Fruit fly (Drosophila melanogaster) whole organism, embryonic: ENCODE data around the gene WDY.
"Not testable (repeated sequence)": the region's sequence is repeated elsewhere in the genome, so short reads cannot be mapped to it uniquely, and the experiment has no call there.

Experiments used
- Atf3 ChIP-seq: fragments of 200-800 bp; sonication (Bioruptor generic); optimal IDR thresholded peaks from 3 replicates; lab custom pipeline; 2016; ENCODE audit warnings: missing biosample characterization, missing genetic modification characterization
- CG12769 ChIP-seq: fragments of 200-800 bp; sonication (Bioruptor generic); optimal IDR thresholded peaks from 2 replicates; lab custom pipeline; 2019; ENCODE audit warnings: missing biosample characterization, mild to moderate bottlenecking, missing genetic modification characterization, moderate library complexity
- CG6813 ChIP-seq: fragments of 200-800 bp; sonication (Bioruptor generic); optimal IDR thresholded peaks from 2 replicates; lab custom pipeline; 2017; ENCODE audit warnings: missing biosample characterization, missing genetic modification characterization, mild to moderate bottlenecking, moderate library complexity, missing genetic modification reagents
- Oli ChIP-seq: fragments of 200-800 bp; sonication (Bioruptor generic); optimal IDR thresholded peaks from 2 replicates; lab custom pipeline; 2018; ENCODE audit warnings: missing biosample characterization, mild to moderate bottlenecking, missing genetic modification characterization, moderate library complexity
- gt ChIP-seq: fragments of 200-800 bp; sonication (Bioruptor generic); IDR thresholded peaks from 2 replicates; pipeline ENCODE4 v1.3.6; 2022; ENCODE audit warnings: missing biosample characterization, missing genetic modification characterization
- insv ChIP-seq, 2 experiments: fragments of 200-800 bp; sonication (Bioruptor generic); optimal IDR thresholded peaks; 3 replicates each; lab custom pipeline; 2016 to 2018; ENCODE audit warnings: missing biosample characterization in 2 of 2, missing genetic modification characterization in 2 of 2
- maf-S ChIP-seq: fragments of 200-800 bp; sonication (Bioruptor generic); optimal IDR thresholded peaks from 2 replicates; lab custom pipeline; 2016; ENCODE audit warnings: missing biosample characterization, missing genetic modification characterization
- nom ChIP-seq: fragments of 200-800 bp; sonication (Bioruptor generic); optimal IDR thresholded peaks from 2 replicates; lab custom pipeline; 2017; ENCODE audit warnings: missing biosample characterization, missing genetic modification characterization, mild to moderate bottlenecking, moderate library complexity, missing genetic modification reagents

DNA sequence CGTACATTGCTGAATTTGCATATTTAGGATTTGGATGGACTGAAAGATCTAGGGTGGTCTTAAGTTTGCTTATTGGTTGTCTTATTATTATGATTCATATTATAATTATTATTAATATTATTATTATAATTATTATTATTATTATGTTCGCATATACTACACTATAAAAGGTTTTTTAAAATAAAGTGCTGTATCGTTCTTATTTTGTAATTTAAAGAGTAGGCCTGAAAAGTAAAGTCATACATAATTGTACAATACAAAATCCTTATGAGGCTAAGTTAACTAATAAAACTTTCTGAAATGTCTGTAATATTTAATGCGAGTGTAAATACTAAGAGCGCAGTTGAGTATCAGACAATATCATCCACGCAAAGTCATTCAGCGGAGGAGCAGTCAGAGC lies at the start of gene WDY:
- not testable (repeated sequence) for TF ChIP-seq CG12769; CG6813 (GFP tag; lab: Kevin White, UChicago); Atf3 (GFP tag; lab: Kevin White, UChicago); Oli (tag; lab: Kevin White, UChicago); insv (GFP tag; optimal IDR thresholded peaks at IDR 0.05; lab: Kevin White, UChicago); nom (GFP tag; lab: Kevin White, UChicago); maf-S; gt
